Worm (Caenorhabditis elegans) whole organism, late embryonic: ENCODE results near the gene K01A2.6.

ENCODE experiments used
- C08G9.2 ChIP-seq: sonication (generic microtip); optimal IDR thresholded peaks from 2 replicates; lab custom pipeline; 2016; ENCODE audit warnings: mild to moderate bottlenecking, missing genetic modification characterization, moderate library complexity, missing compliant biosample characterization
- C38D4.7 ChIP-seq: fragments of 200-800 bp; sonication (Bioruptor generic); optimal IDR thresholded peaks from 2 replicates; lab custom pipeline; 2018; ENCODE audit warnings: mild to moderate bottlenecking, missing genetic modification characterization, moderate library complexity, missing compliant biosample characterization
- F13H6.1 ChIP-seq: sonication (generic microtip); optimal IDR thresholded peaks from 2 replicates; lab custom pipeline; 2016; ENCODE audit warnings: missing genetic modification characterization, missing compliant biosample characterization
- ama-1 ChIP-seq: fragments of 150-350 bp; optimal IDR thresholded peaks from 2 replicates; lab custom pipeline; 2014
- ceh-14 ChIP-seq: sonication (generic microtip); optimal IDR thresholded peaks from 2 replicates; lab custom pipeline; 2016; ENCODE audit warnings: missing genotype, missing genetic modification characterization, missing compliant biosample characterization
- ceh-18 ChIP-seq: sonication (generic microtip); optimal IDR thresholded peaks from 2 replicates; lab custom pipeline; 2016; ENCODE audit warnings: missing genetic modification characterization, missing compliant biosample characterization
- ceh-19 ChIP-seq: fragments of 200-800 bp; sonication (Bioruptor generic); optimal IDR thresholded peaks from 2 replicates; lab custom pipeline; 2018; ENCODE audit warnings: mild to moderate bottlenecking, missing genetic modification characterization, missing compliant biosample characterization
- ceh-24 ChIP-seq: sonication (generic microtip); optimal IDR thresholded peaks from 2 replicates; lab custom pipeline; 2016; ENCODE audit warnings: mild to moderate bottlenecking, missing genetic modification characterization, missing compliant biosample characterization
- ceh-31 ChIP-seq: sonication (generic microtip); optimal IDR thresholded peaks from 2 replicates; lab custom pipeline; 2016; ENCODE audit warnings: missing genetic modification characterization, missing compliant biosample characterization
- ceh-34 ChIP-seq: sonication (generic microtip); optimal IDR thresholded peaks from 2 replicates; lab custom pipeline; 2016; ENCODE audit warnings: mild to moderate bottlenecking, missing genetic modification characterization, missing compliant biosample characterization
- elt-4 ChIP-seq: sonication (generic microtip); optimal IDR thresholded peaks from 2 replicates; lab custom pipeline; 2016; ENCODE audit warnings: missing genetic modification characterization, missing compliant biosample characterization
- eyg-1 ChIP-seq: sonication (generic microtip); optimal IDR thresholded peaks from 2 replicates; lab custom pipeline; 2016; ENCODE audit warnings: missing genotype, missing genetic modification characterization, missing compliant biosample characterization
- fkh-10 ChIP-seq: fragments of 150-350 bp; optimal IDR thresholded peaks from 2 replicates; lab custom pipeline; 2014; ENCODE audit warnings: missing biosample characterization, missing genetic modification reagents, missing genetic modification characterization
- hlh-30 ChIP-seq: sonication (generic microtip); optimal IDR thresholded peaks from 2 replicates; lab custom pipeline; 2017; ENCODE audit warnings: antibody characterized with exemption, missing genetic modification characterization, missing compliant biosample characterization; ENCODE audit not compliant: insufficient read depth
- lim-6 ChIP-seq: sonication (generic microtip); optimal IDR thresholded peaks from 2 replicates; lab custom pipeline; 2016; ENCODE audit warnings: missing genetic modification characterization, missing compliant biosample characterization
- lin-11 ChIP-seq: fragments of 200-800 bp; sonication (Bioruptor generic); optimal IDR thresholded peaks from 2 replicates; lab custom pipeline; 2018; ENCODE audit warnings: mild to moderate bottlenecking, missing genetic modification characterization, missing compliant biosample characterization
- mec-3 ChIP-seq: sonication (generic microtip); optimal IDR thresholded peaks from 2 replicates; lab custom pipeline; 2016; ENCODE audit warnings: borderline replicate concordance, missing genetic modification characterization, missing compliant biosample characterization
- nfya-1 ChIP-seq: sonication (generic microtip); optimal IDR thresholded peaks from 2 replicates; lab custom pipeline; 2017; ENCODE audit warnings: missing genetic modification characterization, mild to moderate bottlenecking, missing compliant biosample characterization, antibody characterized with exemption, moderate library complexity
- pag-3 ChIP-seq: sonication (generic microtip); optimal IDR thresholded peaks from 2 replicates; lab custom pipeline; 2016; ENCODE audit warnings: missing compliant biosample characterization, missing genetic modification characterization, borderline replicate concordance
- pha-4 ChIP-seq: fragments of 150-350 bp; optimal IDR thresholded peaks from 2 replicates; lab custom pipeline; 2018; ENCODE audit warnings: missing biosample characterization, missing genetic modification reagents, missing genetic modification characterization
- rnt-1 ChIP-seq: sonication (generic microtip); optimal IDR thresholded peaks from 2 replicates; lab custom pipeline; 2016; ENCODE audit warnings: missing genetic modification characterization, missing compliant biosample characterization
- sdc-2 ChIP-seq: sonication (generic microtip); optimal IDR thresholded peaks from 2 replicates; lab custom pipeline; 2016; ENCODE audit warnings: missing genotype, missing genetic modification characterization, missing compliant biosample characterization
- tbx-2 ChIP-seq: sonication (generic microtip); optimal IDR thresholded peaks from 2 replicates; lab custom pipeline; 2016; ENCODE audit warnings: missing genetic modification characterization, missing compliant biosample characterization
- tbx-7 ChIP-seq: sonication (generic microtip); optimal IDR thresholded peaks from 2 replicates; lab custom pipeline; 2016; ENCODE audit warnings: missing genotype, missing genetic modification characterization, missing compliant biosample characterization
- ttx-3 ChIP-seq: sonication (generic microtip); optimal IDR thresholded peaks from 2 replicates; lab custom pipeline; 2016; ENCODE audit warnings: missing genetic modification reagents, missing genetic modification characterization, missing compliant biosample characterization
- unc-42 ChIP-seq: sonication (generic microtip); optimal IDR thresholded peaks from 2 replicates; lab custom pipeline; 2016; ENCODE audit warnings: missing genotype, missing genetic modification characterization, missing compliant biosample characterization
- unc-55 ChIP-seq: sonication (generic microtip); optimal IDR thresholded peaks from 2 replicates; lab custom pipeline; 2017; ENCODE audit warnings: missing biosample characterization, missing genetic modification reagents, missing genetic modification characterization
- unc-86 ChIP-seq: sonication (generic microtip); optimal IDR thresholded peaks from 2 replicates; lab custom pipeline; 2016; ENCODE audit warnings: missing genetic modification characterization, missing compliant biosample characterization
- ztf-16 ChIP-seq: sonication (generic microtip); optimal IDR thresholded peaks from 2 replicates; lab custom pipeline; 2017; ENCODE audit warnings: missing genetic modification characterization, missing compliant biosample characterization

K01A2.6 gene

DNA sequence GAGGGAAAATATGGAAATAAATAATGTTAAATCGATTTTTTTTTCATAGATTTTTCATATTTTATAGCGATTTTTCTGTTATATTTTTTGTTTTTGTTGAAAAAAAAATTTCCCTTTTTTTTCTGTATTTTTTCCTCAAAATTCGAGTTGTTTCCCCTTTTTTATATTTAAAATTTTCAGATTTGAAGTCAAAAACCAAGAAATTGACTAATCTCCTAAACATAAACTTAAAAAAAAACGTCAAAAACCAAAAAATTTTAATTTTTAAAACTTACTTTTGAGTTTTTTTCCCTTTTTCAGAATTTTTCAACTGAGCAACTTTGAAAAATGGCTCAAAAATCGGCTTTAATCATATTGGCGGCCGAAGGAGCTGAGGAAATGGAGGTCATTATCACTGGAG is 9.5 kb upstream of the K01A2.6 start, which contains the start of gene djr-1.1 (continued):
- TF ChIP-seq ttx-3 (tag; lab: Kevin White, UChicago) (no peak), C08G9.2 (tag; lab: Kevin White, UChicago) (no peak), sdc-2 (tag; lab: Kevin White, UChicago) (no peak)

DNA sequence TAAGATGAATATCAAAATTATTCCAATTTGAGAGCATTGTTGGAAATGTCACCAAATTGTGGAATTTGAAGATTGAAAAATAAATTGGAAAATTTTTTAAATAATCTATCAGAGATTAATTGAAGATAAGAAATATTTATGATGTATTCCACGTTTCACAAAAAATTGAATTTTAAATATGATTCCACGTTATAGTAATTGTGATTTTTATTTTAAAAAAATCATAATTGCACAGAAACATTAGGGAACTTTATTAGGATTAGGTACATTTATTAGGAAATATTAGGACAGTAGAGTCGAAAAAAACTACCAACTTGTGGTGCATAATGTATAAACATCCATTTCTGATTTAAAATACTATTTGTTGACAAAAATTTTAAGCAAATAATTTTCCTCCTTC is 5.2 kb upstream of the K01A2.6 start, which contains the start of gene B0432.11:
Gene B0432.11 (minus strand): TSS at position 101 of the 400 bp plus-strand sequence.
- TF ChIP-seq tbx-2 (tag; lab: Kevin White, UChicago) (no peak), pha-4 (tag; lab: Kevin White, UChicago) (no peak), lim-6 (no peak), fkh-10 (GFP tag; lab: Kevin White, UChicago) (no peak), ceh-31 (no peak), F13H6.1 (no peak), ztf-16 (tag; lab: Kevin White, UChicago) (no peak), pag-3 (no peak), ceh-14 (tag; lab: Kevin White, UChicago) (no peak), ceh-18 (tag; lab: Kevin White, UChicago) (no peak), lin-11 (no peak), nfya-1 (tag; lab: Kevin White, UChicago) (no peak), tbx-7 (tag; lab: Kevin White, UChicago) (no peak), elt-4 (no peak), unc-86 (tag; lab: Kevin White, UChicago) (no peak), C38D4.7 (GFP tag; lab: Kevin White, UChicago) (no peak)

DNA sequence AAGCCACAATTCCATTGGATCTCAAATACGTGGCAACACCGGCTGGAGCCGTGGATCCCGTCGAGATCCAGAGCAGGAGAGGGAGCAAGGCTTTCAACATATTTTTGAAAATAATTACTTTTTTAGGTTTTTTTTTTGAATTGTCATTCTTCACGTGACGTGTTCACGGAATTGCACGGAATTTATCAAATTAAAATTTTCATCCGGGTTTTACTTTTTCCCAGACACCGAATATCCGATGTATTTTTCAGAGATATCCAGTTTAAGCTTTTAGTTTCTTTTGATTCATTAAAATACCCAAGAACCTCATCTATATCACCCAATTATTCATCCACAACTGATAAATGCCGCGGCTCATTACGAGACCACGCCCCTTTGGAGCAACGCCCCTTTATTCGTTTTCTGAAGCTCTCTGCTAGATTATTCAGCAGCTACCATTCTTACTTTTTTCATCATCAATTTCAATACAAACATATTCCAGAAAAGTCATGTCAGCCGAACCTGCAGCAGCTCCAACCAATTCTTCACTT is 2.8 kb upstream of the K01A2.6 start, which contains the start of the genes clec-117 and B0432.1:
Gene clec-117 (minus strand): TSS at position 101 of the 530 bp plus-strand sequence.
Gene B0432.1 (plus strand): TSS at position 480 of the 530 bp plus-strand sequence.
- TF ChIP-seq ceh-34 (tag; lab: Kevin White, UChicago) (no peak), unc-42 (tag; lab: Kevin White, UChicago) (no peak), ceh-24 (tag; lab: Kevin White, UChicago) (no peak), mec-3 (tag; lab: Kevin White, UChicago) (no peak)
- TF ChIP-seq, all 69 proteins: peak for 0

DNA sequence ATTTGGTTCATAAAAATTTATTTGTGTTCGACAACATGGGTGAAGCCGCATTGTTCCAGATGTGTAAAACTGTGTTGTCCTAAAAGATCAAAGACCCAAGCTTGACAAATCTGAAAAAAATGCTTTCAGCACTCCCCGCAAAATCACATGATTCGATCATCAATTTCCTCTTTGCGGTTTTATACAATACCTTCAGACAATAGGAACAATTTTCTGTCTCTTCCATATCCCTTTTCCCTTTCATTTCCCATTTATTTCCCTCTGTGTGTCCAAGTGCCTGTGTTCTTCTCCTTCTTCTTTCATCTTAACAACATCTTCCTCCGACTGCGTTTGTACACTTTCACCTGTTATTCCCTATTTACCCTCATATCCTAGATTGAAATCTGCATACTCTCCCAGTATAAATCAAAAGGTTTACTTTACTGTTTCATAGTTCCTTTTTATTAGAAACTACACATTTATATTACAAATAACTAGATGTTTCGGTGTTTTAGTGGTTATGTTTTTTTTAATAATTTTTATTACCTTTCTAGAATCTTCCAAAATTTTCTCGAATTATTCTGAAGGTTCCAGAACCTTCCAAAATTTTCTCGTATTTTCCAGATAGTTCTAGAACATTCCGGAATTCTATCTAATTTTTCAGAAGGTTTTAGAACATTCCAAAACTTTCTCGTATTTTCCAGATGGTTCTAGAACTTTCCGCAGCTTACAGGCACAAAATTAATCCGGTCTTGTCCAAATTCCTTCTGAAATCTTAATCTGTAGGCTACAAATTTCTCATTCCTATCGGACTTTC is 1.4 kb downstream of the K01A2.6 start, which contains the start of gene K01A2.5:
Gene K01A2.5 (plus strand): TSS at position 297 of the 796 bp plus-strand sequence.
- TF ChIP-seq hlh-30 (tag; lab: Kevin White, UChicago) (peak; percentile 34), ceh-19 (GFP tag; lab: Kevin White, UChicago) (no peak), rnt-1 (tag; lab: Kevin White, UChicago) (peak; percentile 55)

DNA sequence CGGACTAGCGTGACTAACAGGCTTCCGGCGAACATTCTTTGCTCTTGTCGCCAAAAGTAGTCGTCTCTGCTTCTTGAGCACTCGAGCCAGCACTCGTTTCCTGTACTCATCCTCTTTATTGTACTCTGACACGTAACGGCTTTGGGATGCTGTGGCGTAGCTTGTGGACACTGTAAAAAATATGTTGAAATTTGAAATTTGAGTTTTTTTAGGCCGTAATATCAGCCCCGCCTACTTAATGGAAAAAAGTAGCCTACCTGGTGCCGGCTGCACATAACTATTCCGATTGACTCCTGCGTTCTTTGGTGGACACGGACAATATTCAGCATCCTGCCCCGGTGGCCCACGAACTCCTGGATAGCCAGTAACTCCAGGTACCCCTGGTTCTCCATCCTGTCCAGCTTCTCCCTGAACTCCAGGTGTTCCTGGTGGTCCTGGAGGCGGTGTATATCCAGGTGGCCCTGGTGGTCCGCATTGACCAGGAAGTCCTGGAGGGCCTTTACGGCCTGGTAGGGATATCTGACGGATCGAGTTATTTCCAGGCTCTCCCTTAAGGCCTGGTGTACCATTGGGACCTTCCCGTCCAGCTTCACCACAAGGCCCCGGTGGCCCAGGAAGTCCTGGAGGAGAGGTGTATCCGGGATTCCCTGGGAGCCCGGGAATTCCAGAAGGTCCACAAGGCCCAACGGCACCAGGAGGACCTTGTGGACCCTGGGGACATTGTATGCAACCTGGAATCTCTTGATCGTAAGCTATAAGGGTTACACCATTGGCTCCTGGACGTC is 4.3 kb downstream of the K01A2.6 start:
- TF ChIP-seq eyg-1 (tag; lab: Kevin White, UChicago) (no peak), nfya-1 (tag; lab: Kevin White, UChicago) (no peak), rnt-1 (tag; lab: Kevin White, UChicago) (no peak), ceh-14 (tag; lab: Kevin White, UChicago) (no peak), ama-1 (lab: Kevin White, UChicago) (no peak), elt-4 (peak; percentile 57), unc-42 (tag; lab: Kevin White, UChicago) (no peak), unc-55 (GFP tag; lab: Kevin White, UChicago) (no peak), C08G9.2 (tag; lab: Kevin White, UChicago) (peak; percentile 24), C38D4.7 (GFP tag; lab: Kevin White, UChicago) (peak; percentile 15)
